Fruit fly (Drosophila melanogaster): ENCODE data around the gene CG8851.

DNA sequence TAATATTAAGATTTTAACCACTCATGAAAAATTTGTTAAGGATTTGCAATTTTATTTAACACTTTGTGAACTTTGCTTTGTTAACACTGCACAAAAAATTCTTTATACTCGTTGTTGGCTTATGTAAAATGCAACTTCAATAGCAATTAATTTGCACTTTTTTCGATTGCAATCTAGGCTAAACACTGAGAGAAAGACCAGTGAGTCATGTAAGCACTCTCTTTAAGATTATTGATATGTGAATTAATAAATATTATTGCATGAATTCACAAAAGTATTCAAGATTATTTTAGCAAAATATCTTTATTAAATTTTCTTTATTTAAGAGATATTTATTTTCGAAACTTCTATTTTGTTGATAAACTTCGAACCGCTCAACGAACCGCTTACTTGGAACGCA is 12.7 kb upstream of the CG8851 start:
- TF ChIP-seq CG8301 (tag; optimal IDR thresholded peaks at IDR 0.05) (no peak), CG14655 (GFP tag; optimal IDR thresholded peaks at IDR 0.05) (no peak), fd96Ca (GFP tag; IDR thresholded peaks at IDR 0.05) (no peak), Pif1A (GFP tag; optimal IDR thresholded peaks at IDR 0.05) (no peak), EcR (GFP tag; optimal IDR thresholded peaks at IDR 0.05) (no peak), Ets98B (GFP tag; IDR thresholded peaks at IDR 0.05) (0 out of 2 replicates have a peak, but pooled peaks have one; percentile 36), CG10348 (GFP tag; IDR thresholded peaks at IDR 0.05) (no peak), CG9948 (tag; optimal IDR thresholded peaks at IDR 0.05) (no peak), rn (GFP tag; IDR thresholded peaks at IDR 0.05) (no peak), CG15710 (tag; optimal IDR thresholded peaks at IDR 0.05) (no peak), gl (tag; optimal IDR thresholded peaks at IDR 0.05) (no peak), CG4496 (GFP tag; IDR thresholded peaks at IDR 0.05) (no peak), CG13204 (GFP tag; optimal IDR thresholded peaks at IDR 0.05) (no peak)

Data from whole organism, pupa.